Worm (Caenorhabditis elegans) whole organism, late embryonic: ENCODE measurements around the gene H12D21.5.
A peak's percentile ranks its signal among the peaks of the same experiment; 100 is the strongest.

ENCODE experiments used
- C08G9.2 ChIP-seq: sonication (generic microtip); optimal IDR thresholded peaks from 2 replicates; lab custom pipeline; 2016; ENCODE audit warnings: mild to moderate bottlenecking, missing genetic modification characterization, moderate library complexity, missing compliant biosample characterization
- C38D4.7 ChIP-seq: fragments of 200-800 bp; sonication (Bioruptor generic); optimal IDR thresholded peaks from 2 replicates; lab custom pipeline; 2018; ENCODE audit warnings: mild to moderate bottlenecking, missing genetic modification characterization, moderate library complexity, missing compliant biosample characterization
- T23F11.4 ChIP-seq: fragments of 200-800 bp; sonication (Bioruptor generic); optimal IDR thresholded peaks from 2 replicates; lab custom pipeline; 2018; ENCODE audit warnings: mild to moderate bottlenecking, missing genetic modification characterization, missing compliant biosample characterization
- Y22D7AL.16 ChIP-seq: sonication (generic microtip); optimal IDR thresholded peaks from 2 replicates; lab custom pipeline; 2016; ENCODE audit warnings: missing genetic modification characterization, missing compliant biosample characterization
- ama-1 ChIP-seq: fragments of 150-350 bp; optimal IDR thresholded peaks from 2 replicates; lab custom pipeline; 2014
- ceh-14 ChIP-seq: sonication (generic microtip); optimal IDR thresholded peaks from 2 replicates; lab custom pipeline; 2016; ENCODE audit warnings: missing genotype, missing genetic modification characterization, missing compliant biosample characterization
- ceh-18 ChIP-seq: sonication (generic microtip); optimal IDR thresholded peaks from 2 replicates; lab custom pipeline; 2016; ENCODE audit warnings: missing genetic modification characterization, missing compliant biosample characterization
- ceh-19 ChIP-seq: fragments of 200-800 bp; sonication (Bioruptor generic); optimal IDR thresholded peaks from 2 replicates; lab custom pipeline; 2018; ENCODE audit warnings: mild to moderate bottlenecking, missing genetic modification characterization, missing compliant biosample characterization
- ceh-2 ChIP-seq: sonication (generic microtip); optimal IDR thresholded peaks from 2 replicates; lab custom pipeline; 2016; ENCODE audit warnings: missing genotype, missing genetic modification characterization, missing compliant biosample characterization
- ceh-22 ChIP-seq: sonication (generic microtip); optimal IDR thresholded peaks from 2 replicates; lab custom pipeline; 2017; ENCODE audit warnings: missing biosample characterization, missing genetic modification characterization
- ceh-30 ChIP-seq: fragments of 150-350 bp; optimal IDR thresholded peaks from 2 replicates; lab custom pipeline; 2014; ENCODE audit warnings: missing biosample characterization, missing genetic modification characterization
- ceh-31 ChIP-seq: sonication (generic microtip); optimal IDR thresholded peaks from 2 replicates; lab custom pipeline; 2016; ENCODE audit warnings: missing genetic modification characterization, missing compliant biosample characterization
- ceh-48 ChIP-seq: sonication (generic microtip); optimal IDR thresholded peaks from 2 replicates; lab custom pipeline; 2016; ENCODE audit warnings: missing genetic modification characterization, inconsistent platforms, missing compliant biosample characterization
- che-1 ChIP-seq: sonication (generic microtip); optimal IDR thresholded peaks from 2 replicates; lab custom pipeline; 2016; ENCODE audit warnings: mild to moderate bottlenecking, missing genetic modification characterization, missing compliant biosample characterization
- dve-1 ChIP-seq: sonication (generic microtip); optimal IDR thresholded peaks from 2 replicates; lab custom pipeline; 2017; ENCODE audit warnings: antibody characterized with exemption, mild to moderate bottlenecking, missing genetic modification characterization, missing compliant biosample characterization
- elt-4 ChIP-seq: sonication (generic microtip); optimal IDR thresholded peaks from 2 replicates; lab custom pipeline; 2016; ENCODE audit warnings: missing genetic modification characterization, missing compliant biosample characterization
- ets-4 ChIP-seq: sonication (generic microtip); optimal IDR thresholded peaks from 2 replicates; lab custom pipeline; 2016; ENCODE audit warnings: missing genetic modification characterization, missing compliant biosample characterization
- fax-1 ChIP-seq: sonication (generic microtip); optimal IDR thresholded peaks from 2 replicates; lab custom pipeline; 2016; ENCODE audit warnings: missing genotype, missing genetic modification characterization, missing compliant biosample characterization
- fkh-10 ChIP-seq: fragments of 150-350 bp; optimal IDR thresholded peaks from 2 replicates; lab custom pipeline; 2014; ENCODE audit warnings: missing biosample characterization, missing genetic modification reagents, missing genetic modification characterization
- fkh-6 ChIP-seq: sonication (generic microtip); optimal IDR thresholded peaks from 2 replicates; lab custom pipeline; 2016; ENCODE audit warnings: missing genetic modification characterization, missing compliant biosample characterization
- gmeb-2 ChIP-seq: sonication (generic microtip); optimal IDR thresholded peaks from 2 replicates; lab custom pipeline; 2016; ENCODE audit warnings: missing genetic modification characterization, inconsistent platforms, missing compliant biosample characterization
- hlh-13 ChIP-seq: fragments of 200-800 bp; sonication (Bioruptor generic); optimal IDR thresholded peaks from 2 replicates; lab custom pipeline; 2018; ENCODE audit warnings: mild to moderate bottlenecking, missing genetic modification characterization, missing compliant biosample characterization
- hlh-30 ChIP-seq: sonication (generic microtip); optimal IDR thresholded peaks from 2 replicates; lab custom pipeline; 2017; ENCODE audit warnings: antibody characterized with exemption, missing genetic modification characterization, missing compliant biosample characterization; ENCODE audit not compliant: insufficient read depth
- hlh-8 ChIP-seq: sonication (generic microtip); optimal IDR thresholded peaks from 2 replicates; lab custom pipeline; 2016; ENCODE audit warnings: missing genotype, missing genetic modification characterization, missing compliant biosample characterization
- lim-6 ChIP-seq: sonication (generic microtip); optimal IDR thresholded peaks from 2 replicates; lab custom pipeline; 2016; ENCODE audit warnings: missing genetic modification characterization, missing compliant biosample characterization
- lin-11 ChIP-seq: fragments of 200-800 bp; sonication (Bioruptor generic); optimal IDR thresholded peaks from 2 replicates; lab custom pipeline; 2018; ENCODE audit warnings: mild to moderate bottlenecking, missing genetic modification characterization, missing compliant biosample characterization
- madf-2 ChIP-seq: sonication (generic microtip); optimal IDR thresholded peaks from 2 replicates; lab custom pipeline; 2017; ENCODE audit warnings: missing genetic modification characterization, missing compliant biosample characterization
- mec-3 ChIP-seq: sonication (generic microtip); optimal IDR thresholded peaks from 2 replicates; lab custom pipeline; 2016; ENCODE audit warnings: borderline replicate concordance, missing genetic modification characterization, missing compliant biosample characterization
- nfya-1 ChIP-seq: sonication (generic microtip); optimal IDR thresholded peaks from 2 replicates; lab custom pipeline; 2017; ENCODE audit warnings: missing genetic modification characterization, mild to moderate bottlenecking, missing compliant biosample characterization, antibody characterized with exemption, moderate library complexity
- nhr-232 ChIP-seq: sonication (generic microtip); optimal IDR thresholded peaks from 2 replicates; lab custom pipeline; 2016; ENCODE audit warnings: missing genetic modification characterization, missing compliant biosample characterization
- npax-4 ChIP-seq: sonication (generic microtip); optimal IDR thresholded peaks from 2 replicates; lab custom pipeline; 2016; ENCODE audit warnings: missing genetic modification characterization, missing compliant biosample characterization
- pax-1 ChIP-seq: fragments of 150-350 bp; optimal IDR thresholded peaks from 2 replicates; lab custom pipeline; 2014; ENCODE audit warnings: missing biosample characterization, missing genetic modification characterization
- pha-4 ChIP-seq: fragments of 150-350 bp; optimal IDR thresholded peaks from 2 replicates; lab custom pipeline; 2018; ENCODE audit warnings: missing biosample characterization, missing genetic modification reagents, missing genetic modification characterization
- pros-1 ChIP-seq: fragments of 150-350 bp; optimal IDR thresholded peaks from 2 replicates; lab custom pipeline; 2014; ENCODE audit warnings: missing biosample characterization, missing genetic modification reagents, missing genetic modification characterization
- rnt-1 ChIP-seq: sonication (generic microtip); optimal IDR thresholded peaks from 2 replicates; lab custom pipeline; 2016; ENCODE audit warnings: missing genetic modification characterization, missing compliant biosample characterization
- sdc-2 ChIP-seq: sonication (generic microtip); optimal IDR thresholded peaks from 2 replicates; lab custom pipeline; 2016; ENCODE audit warnings: missing genotype, missing genetic modification characterization, missing compliant biosample characterization
- sox-2 ChIP-seq: fragments of 200-800 bp; sonication (Bioruptor generic); IDR thresholded peaks from 2 replicates; pipeline ENCODE4 v1.3.6; 2022; ENCODE audit warnings: missing genetic modification reagents, missing genetic modification characterization, missing compliant biosample characterization
- syd-9 ChIP-seq: sonication (generic microtip); optimal IDR thresholded peaks from 2 replicates; lab custom pipeline; 2016; ENCODE audit warnings: mild to moderate bottlenecking, missing genetic modification characterization, moderate library complexity, missing compliant biosample characterization
- tbx-7 ChIP-seq: sonication (generic microtip); optimal IDR thresholded peaks from 2 replicates; lab custom pipeline; 2016; ENCODE audit warnings: missing genotype, missing genetic modification characterization, missing compliant biosample characterization
- unc-42 ChIP-seq: sonication (generic microtip); optimal IDR thresholded peaks from 2 replicates; lab custom pipeline; 2016; ENCODE audit warnings: missing genotype, missing genetic modification characterization, missing compliant biosample characterization
- unc-55 ChIP-seq: sonication (generic microtip); optimal IDR thresholded peaks from 2 replicates; lab custom pipeline; 2017; ENCODE audit warnings: missing biosample characterization, missing genetic modification reagents, missing genetic modification characterization
- zip-5 ChIP-seq: sonication (generic microtip); optimal IDR thresholded peaks from 2 replicates; lab custom pipeline; 2016; ENCODE audit warnings: missing genetic modification characterization, missing compliant biosample characterization

The H12D21.5 gene

ce11 chrV:14915599-14915998 lies 21.8 kb downstream of the H12D21.5 start, which contains the start of gene H12D21.11:
H12D21.11 (plus strand) TSS chrV:14915899.
- TF ChIP-seq Y22D7AL.16 (tag; lab: Kevin White, UChicago) (no peak), syd-9 (no peak), fax-1 (tag; lab: Kevin White, UChicago) (no peak), che-1 (tag; lab: Kevin White, UChicago) (no peak)

ce11 chrV:14921509-14921908 lies 27.7 kb downstream of the H12D21.5 start, which contains the start of gene zmp-4:
zmp-4 (minus strand) TSS chrV:14921609.
- TF ChIP-seq pha-4 (tag; lab: Kevin White, UChicago) (no peak), rnt-1 (tag; lab: Kevin White, UChicago) (no peak), sdc-2 (tag; lab: Kevin White, UChicago) (no peak), sox-2 (GFP tag; lab: Robert Waterston, UW) (no peak), hlh-30 (tag; lab: Kevin White, UChicago) (no peak), hlh-8 (tag; lab: Kevin White, UChicago) (no peak), madf-2 (tag; lab: Kevin White, UChicago) (no peak), dve-1 (tag; lab: Kevin White, UChicago) (no peak), hlh-13 (GFP tag; lab: Kevin White, UChicago) (no peak), fax-1 (tag; lab: Kevin White, UChicago) (no peak), syd-9 (no peak), nhr-232 (tag; lab: Kevin White, UChicago) (no peak), ceh-31 (no peak), ceh-22 (tag; lab: Kevin White, UChicago) (no peak), ceh-18 (no peak)

- no peak for TF ChIP-seq ceh-19 (GFP tag; lab: Kevin White, UChicago)
- no peak for TF ChIP-seq fkh-6 (tag; lab: Kevin White, UChicago)
Observed at ce11 chrV:14924104-14924503, 30.3 kb downstream of the H12D21.5 start, which contains the start of gene srg-54. srg-54 (minus strand) TSS chrV:14924204.

ce11 chrV:14928248-14928647 lies 34.4 kb downstream of the H12D21.5 start, which contains the start of gene srg-55:
srg-55 (minus strand) TSS chrV:14928348.
- TF ChIP-seq pax-1 (tag; lab: Kevin White, UChicago) = no peak
- TF ChIP-seq che-1 (tag; lab: Kevin White, UChicago) = no peak
- TF ChIP-seq ceh-2 (tag; lab: Kevin White, UChicago) = no peak
- TF ChIP-seq ceh-22 (tag; lab: Kevin White, UChicago) = no peak
- no peak for TF ChIP-seq ama-1
- TF ChIP-seq fkh-10 (GFP tag; lab: Kevin White, UChicago) = no peak
- no peak for TF ChIP-seq lin-11
- no peak for TF ChIP-seq tbx-7
- no peak for TF ChIP-seq syd-9
- TF ChIP-seq pros-1 (tag; lab: Kevin White, UChicago) = no peak
- TF ChIP-seq unc-55 = no peak

ce11 chrV:14930168-14930567 lies 36.4 kb downstream of the H12D21.5 start:
- TF ChIP-seq T23F11.4 (GFP tag; lab: Kevin White, UChicago) (no peak), ceh-31 (peak; percentile 25), fax-1 (tag; lab: Kevin White, UChicago) (no peak), ceh-14 (tag; lab: Kevin White, UChicago) (no peak), lim-6 (tag; lab: Kevin White, UChicago) (no peak), ets-4 (no peak), elt-4 (no peak), npax-4 (tag; lab: Kevin White, UChicago) (no peak), zip-5 (no peak), C08G9.2 (tag; lab: Kevin White, UChicago) (no peak), C38D4.7 (GFP tag; lab: Kevin White, UChicago) (no peak), unc-42 (tag; lab: Kevin White, UChicago) (peak; percentile 39), ceh-30 (no peak), mec-3 (tag; lab: Kevin White, UChicago) (no peak), gmeb-2 (tag; lab: Kevin White, UChicago) (no peak), ceh-48 (tag; lab: Kevin White, UChicago) (no peak), nfya-1 (peak; percentile 11), ceh-18 (peak; percentile 7)
- TF ChIP-seq, all 69 proteins: peak for 4
